Fruit fly (Drosophila melanogaster) whole organism, prepupa: Measurements from ENCODE around the gene CG4020.

Experiments used
- Blimp-1 ChIP-seq: fragments of 200-800 bp; sonication (Bioruptor generic); optimal IDR thresholded peaks from 3 replicates; lab custom pipeline; 2017; ENCODE audit warnings: missing biosample characterization, missing genetic modification characterization, mild to moderate bottlenecking, moderate library complexity, missing genetic modification reagents
- CG10631 ChIP-seq: fragments of 200-800 bp; sonication (Bioruptor generic); optimal IDR thresholded peaks from 2 replicates; lab custom pipeline; 2016; ENCODE audit warnings: missing biosample characterization, missing genetic modification characterization
- CG10669 ChIP-seq: fragments of 200-800 bp; sonication (Bioruptor generic); optimal IDR thresholded peaks from 3 replicates; lab custom pipeline; 2018; ENCODE audit warnings: missing biosample characterization, mild to moderate bottlenecking, missing genetic modification characterization, moderate library complexity
- CG11294 ChIP-seq: fragments of 200-800 bp; sonication (Bioruptor generic); IDR thresholded peaks from 2 replicates; pipeline ENCODE4 v1.3.6; 2022; ENCODE audit warnings: missing biosample characterization, missing genetic modification characterization
- CG11902 ChIP-seq: fragments of 200-800 bp; sonication (Bioruptor generic); optimal IDR thresholded peaks from 3 replicates; lab custom pipeline; 2016; ENCODE audit warnings: missing biosample characterization, missing genetic modification characterization
- CG15336 ChIP-seq: fragments of 200-800 bp; sonication (Bioruptor generic); IDR thresholded peaks from 2 replicates; pipeline ENCODE4 v1.3.6; 2022; ENCODE audit warnings: missing biosample characterization, missing genetic modification characterization
- CG16779 ChIP-seq: fragments of 200-800 bp; sonication (Bioruptor generic); optimal IDR thresholded peaks from 3 replicates; lab custom pipeline; 2017; ENCODE audit warnings: missing biosample characterization, mild to moderate bottlenecking, missing genetic modification characterization
- CG3032 ChIP-seq: fragments of 200-800 bp; optimal IDR thresholded peaks from 2 replicates; lab custom pipeline; 2019; ENCODE audit warnings: missing biosample characterization, mild to moderate bottlenecking, missing genetic modification characterization, moderate library complexity
- CG31627 ChIP-seq: fragments of 200-800 bp; sonication (Bioruptor generic); optimal IDR thresholded peaks from 3 replicates; lab custom pipeline; 2016; ENCODE audit warnings: missing biosample characterization, missing genetic modification characterization
- CG32006 ChIP-seq: fragments of 200-800 bp; sonication (Bioruptor generic); optimal IDR thresholded peaks from 3 replicates; lab custom pipeline; 2017; ENCODE audit warnings: missing biosample characterization, mild to moderate bottlenecking, missing genetic modification characterization
- CG34406 ChIP-seq: fragments of 200-800 bp; sonication (Bioruptor generic); optimal IDR thresholded peaks from 3 replicates; lab custom pipeline; 2016; ENCODE audit warnings: missing biosample characterization, missing genetic modification characterization
- CG3919 ChIP-seq: fragments of 200-800 bp; sonication (Bioruptor generic); optimal IDR thresholded peaks from 3 replicates; lab custom pipeline; 2016; ENCODE audit warnings: missing biosample characterization, missing genetic modification characterization
- CG4318 ChIP-seq: fragments of 200-800 bp; sonication (Bioruptor generic); optimal IDR thresholded peaks from 3 replicates; lab custom pipeline; 2017; ENCODE audit warnings: missing biosample characterization, mild to moderate bottlenecking, missing genetic modification characterization
- CG6792 ChIP-seq: fragments of 200-800 bp; sonication (Bioruptor generic); optimal IDR thresholded peaks from 3 replicates; lab custom pipeline; 2016; ENCODE audit warnings: missing biosample characterization, missing genetic modification characterization
- CG6808 ChIP-seq: fragments of 200-800 bp; sonication (Bioruptor generic); optimal IDR thresholded peaks from 3 replicates; lab custom pipeline; 2017; ENCODE audit warnings: missing biosample characterization, missing genetic modification characterization, mild to moderate bottlenecking, moderate library complexity, missing genetic modification reagents
- CG6854 ChIP-seq: fragments of 200-800 bp; sonication (Bioruptor generic); optimal IDR thresholded peaks from 2 replicates; lab custom pipeline; 2017; ENCODE audit warnings: missing biosample characterization, mild to moderate bottlenecking, missing genetic modification characterization
- CG7368 ChIP-seq: fragments of 200-800 bp; sonication (Bioruptor generic); optimal IDR thresholded peaks from 3 replicates; lab custom pipeline; 2016; ENCODE audit warnings: missing biosample characterization, missing genetic modification characterization
- CG8119 ChIP-seq: fragments of 200-800 bp; sonication (Bioruptor generic); IDR thresholded peaks from 3 replicates; pipeline ENCODE4 v1.3.6; 2022; ENCODE audit warnings: missing biosample characterization, missing genetic modification characterization
- CG8319 ChIP-seq: fragments of 200-800 bp; sonication (Bioruptor generic); optimal IDR thresholded peaks from 3 replicates; lab custom pipeline; 2016; ENCODE audit warnings: missing biosample characterization, missing genetic modification characterization
- CG8632 ChIP-seq: fragments of 200-800 bp; sonication (Bioruptor generic); optimal IDR thresholded peaks from 3 replicates; lab custom pipeline; 2016; ENCODE audit warnings: missing biosample characterization, missing genetic modification characterization
- Eip75B ChIP-seq: fragments of 200-800 bp; sonication (Bioruptor generic); optimal IDR thresholded peaks from 3 replicates; lab custom pipeline; 2016; ENCODE audit warnings: missing biosample characterization, missing genetic modification characterization
- Eip78C ChIP-seq: fragments of 200-800 bp; sonication (Bioruptor generic); peaks from one replicate; lab custom pipeline; 2016; ENCODE audit warnings: missing biosample characterization, missing genetic modification characterization
- Eip93F ChIP-seq: fragments of 200-800 bp; sonication (Bioruptor generic); optimal IDR thresholded peaks from 2 replicates; lab custom pipeline; 2016; ENCODE audit warnings: missing biosample characterization, mild to moderate bottlenecking, missing genetic modification characterization
- Ets21C ChIP-seq: fragments of 200-800 bp; sonication (Bioruptor generic); optimal IDR thresholded peaks from 3 replicates; lab custom pipeline; 2016; ENCODE audit warnings: missing biosample characterization, missing genetic modification characterization
- Ets96B ChIP-seq: fragments of 200-800 bp; optimal IDR thresholded peaks from 2 replicates; lab custom pipeline; 2019; ENCODE audit warnings: missing biosample characterization, mild to moderate bottlenecking, missing genetic modification characterization, moderate library complexity
- Gug ChIP-seq: fragments of 200-800 bp; sonication (Bioruptor generic); IDR thresholded peaks from 2 replicates; pipeline ENCODE4 v1.3.6; 2022; ENCODE audit warnings: missing biosample characterization, missing genetic modification characterization
- Hr39 ChIP-seq: fragments of 200-800 bp; sonication (Bioruptor generic); optimal IDR thresholded peaks from 2 replicates; lab custom pipeline; 2016; ENCODE audit warnings: missing biosample characterization, missing genetic modification characterization
- Met ChIP-seq: fragments of 200-800 bp; sonication (Bioruptor generic); optimal IDR thresholded peaks from 3 replicates; lab custom pipeline; 2016; ENCODE audit warnings: missing biosample characterization, missing genetic modification characterization
- OdsH ChIP-seq: fragments of 200-800 bp; sonication (Bioruptor generic); optimal IDR thresholded peaks from 3 replicates; lab custom pipeline; 2016; ENCODE audit warnings: missing biosample characterization, missing genetic modification characterization
- Smox ChIP-seq: fragments of 200-800 bp; sonication (Bioruptor generic); optimal IDR thresholded peaks from 3 replicates; lab custom pipeline; 2016; ENCODE audit warnings: missing biosample characterization, missing genetic modification characterization
- Sox102F ChIP-seq: fragments of 200-800 bp; sonication (Bioruptor generic); optimal IDR thresholded peaks from 2 replicates; lab custom pipeline; 2016; ENCODE audit warnings: missing biosample characterization, mild to moderate bottlenecking, missing genetic modification characterization
- Sox15 ChIP-seq: fragments of 200-800 bp; sonication (Bioruptor generic); optimal IDR thresholded peaks from 3 replicates; lab custom pipeline; 2016; ENCODE audit warnings: missing biosample characterization, missing genetic modification characterization
- achi ChIP-seq: fragments of 200-800 bp; sonication (Bioruptor generic); optimal IDR thresholded peaks from 3 replicates; lab custom pipeline; 2016; ENCODE audit warnings: missing biosample characterization, missing genetic modification characterization
- acj6 ChIP-seq: fragments of 200-800 bp; sonication (Bioruptor generic); optimal IDR thresholded peaks from 3 replicates; lab custom pipeline; 2016; ENCODE audit warnings: missing biosample characterization, missing genetic modification characterization
- cyc ChIP-seq: fragments of 200-800 bp; sonication (Bioruptor generic); optimal IDR thresholded peaks from 3 replicates; lab custom pipeline; 2016; ENCODE audit warnings: missing biosample characterization, missing genetic modification characterization
- dac ChIP-seq: fragments of 200-800 bp; sonication (Bioruptor generic); optimal IDR thresholded peaks from 2 replicates; lab custom pipeline; 2017; ENCODE audit warnings: missing biosample characterization, mild to moderate bottlenecking, missing genetic modification characterization
- dsx ChIP-seq: fragments of 200-800 bp; optimal IDR thresholded peaks from 3 replicates; lab custom pipeline; 2019; ENCODE audit warnings: missing biosample characterization, mild to moderate bottlenecking, missing genetic modification characterization, moderate library complexity; ENCODE audit not compliant: poor library complexity, severe bottlenecking
- eg ChIP-seq: fragments of 200-800 bp; sonication (Bioruptor generic); IDR thresholded peaks from 3 replicates; pipeline ENCODE4 v1.3.6; 2022; ENCODE audit warnings: missing biosample characterization, missing genetic modification characterization
- fd85E ChIP-seq: fragments of 200-800 bp; sonication (Bioruptor generic); optimal IDR thresholded peaks from 3 replicates; lab custom pipeline; 2016; ENCODE audit warnings: missing biosample characterization, missing genetic modification characterization
- fkh ChIP-seq: fragments of 200-800 bp; sonication (Bioruptor generic); optimal IDR thresholded peaks from 3 replicates; lab custom pipeline; 2017; ENCODE audit warnings: missing biosample characterization, mild to moderate bottlenecking, missing genetic modification characterization, moderate library complexity
- lz ChIP-seq: fragments of 200-800 bp; sonication (Bioruptor generic); optimal IDR thresholded peaks from 3 replicates; lab custom pipeline; 2016; ENCODE audit warnings: missing biosample characterization, missing genetic modification characterization
- pdm3 ChIP-seq: fragments of 200-800 bp; sonication (Bioruptor generic); optimal IDR thresholded peaks from 3 replicates; lab custom pipeline; 2016; ENCODE audit warnings: missing biosample characterization, missing genetic modification characterization
- salr ChIP-seq, 2 experiments: fragments of 200-800 bp; sonication (Bioruptor generic); optimal IDR thresholded peaks; 3 replicates each; lab custom pipeline; 2016 to 2018; ENCODE audit warnings: missing biosample characterization in 2 of 2, missing genetic modification characterization in 2 of 2, mild to moderate bottlenecking in 1 of 2
- spab ChIP-seq: fragments of 200-800 bp; sonication (Bioruptor generic); optimal IDR thresholded peaks from 2 replicates; lab custom pipeline; 2017; ENCODE audit warnings: missing biosample characterization, mild to moderate bottlenecking, missing genetic modification characterization, missing genetic modification reagents
- ss ChIP-seq, 2 experiments: fragments of 200-800 bp; sonication (Bioruptor generic); optimal IDR thresholded peaks; 2 replicates in 1 of 2; 3 replicates in 1 of 2; lab custom pipeline; 2017 to 2018; ENCODE audit warnings: mild to moderate bottlenecking in 2 of 2, missing biosample characterization in 2 of 2, missing genetic modification characterization in 2 of 2, moderate library complexity in 1 of 2
- svp ChIP-seq: fragments of 200-800 bp; sonication (Bioruptor generic); peaks from one replicate; lab custom pipeline; 2016; ENCODE audit warnings: missing biosample characterization, missing genetic modification characterization
- topi ChIP-seq: fragments of 200-800 bp; sonication (Bioruptor generic); optimal IDR thresholded peaks from 3 replicates; lab custom pipeline; 2016; ENCODE audit warnings: missing biosample characterization, missing genetic modification characterization

CG4020 gene

DNA sequence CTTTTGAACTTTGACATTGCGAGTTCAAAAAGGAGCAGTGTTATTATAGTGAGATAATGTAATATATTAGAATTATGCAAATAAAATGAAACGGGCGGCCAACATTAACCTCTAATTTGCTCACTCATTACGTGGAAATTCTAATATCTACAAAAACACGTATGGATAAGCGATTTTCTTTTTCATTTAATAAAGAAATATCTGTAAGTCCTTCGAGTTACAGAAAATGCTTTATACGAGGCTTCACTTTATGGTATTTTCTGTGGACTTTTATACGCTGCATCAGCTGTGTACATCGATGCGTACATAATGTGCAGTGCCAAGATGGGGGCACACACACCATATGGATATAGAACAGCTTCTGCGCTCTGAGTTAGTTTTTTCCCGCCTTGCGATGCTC, 19.6 kb upstream of the CG4020 start:
- TF ChIP-seq Eip78C (GFP tag; lab: Kevin White, UChicago), result peak; percentile 51
- no peak for TF ChIP-seq svp (GFP tag; lab: Kevin White, UChicago)
- peak; percentile 14 for TF ChIP-seq Met
- peak; percentile 21 for TF ChIP-seq pdm3 (GFP tag; lab: Kevin White, UChicago)
- TF ChIP-seq CG8632, result no peak
- peak; percentile 24 for TF ChIP-seq Ets96B (tag; lab: Kevin White, UChicago)
- TF ChIP-seq ss (GFP tag; optimal IDR thresholded peaks at IDR 0.05; lab: Kevin White, UChicago), result peak in 1 of 2 experiments; percentile 23
- TF ChIP-seq CG10669 (GFP tag; lab: Kevin White, UChicago), result peak; percentile 8

DNA sequence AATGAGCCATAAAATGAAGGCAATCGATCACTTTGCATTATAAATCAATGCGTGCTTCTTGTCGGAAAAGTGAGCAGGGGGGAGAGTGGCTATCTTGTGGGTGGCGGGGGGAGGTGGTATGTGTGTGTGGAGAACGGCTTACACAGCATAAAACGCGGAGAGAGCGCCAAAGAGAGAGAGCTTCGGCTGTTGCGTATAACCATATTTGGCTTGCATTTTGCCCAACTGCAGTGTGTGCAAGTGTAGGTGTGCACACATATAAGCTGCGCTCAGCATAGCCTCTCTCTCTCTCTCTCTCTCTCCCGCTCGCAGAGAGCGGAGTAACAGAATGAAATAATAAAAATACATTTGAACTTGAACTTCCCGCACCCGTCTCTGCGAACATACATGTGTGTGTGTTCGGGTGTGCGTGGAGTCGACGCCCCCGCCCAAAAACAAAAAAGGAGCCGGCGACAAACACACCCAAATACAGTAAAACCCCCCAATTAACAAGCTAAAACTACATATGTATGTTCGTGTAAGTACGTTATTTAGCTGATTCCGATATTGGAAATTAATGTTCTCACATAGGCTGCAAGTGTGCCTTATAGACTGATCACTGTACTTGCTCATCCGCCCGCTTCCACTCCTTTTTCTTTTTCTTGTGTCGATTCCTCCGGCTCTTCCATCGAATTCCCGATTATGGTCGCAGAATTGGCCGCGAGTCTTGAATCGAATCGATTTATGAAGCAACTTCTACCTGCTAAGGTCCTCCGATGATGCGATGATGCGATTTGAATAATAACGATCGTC, 18.6 kb upstream of the CG4020 start:
- TF ChIP-seq CG8632 (peak; percentile 77), CG15336 (GFP tag; lab: Robert Waterston, UW) (peak; percentile 51; the same call in 1 of the 2 replicates), CG8119 (GFP tag; lab: Robert Waterston, UW) (peak; percentile 67; the same call in 2 of the 3 replicates), Eip75B (GFP tag; lab: Kevin White, UChicago) (peak; percentile 89), CG31627 (GFP tag; lab: Kevin White, UChicago) (peak; percentile 90), lz (GFP tag; lab: Kevin White, UChicago) (peak; percentile 91), Ets21C (peak; percentile 83), CG3032 (tag; lab: Kevin White, UChicago) (peak; percentile 73), Smox (GFP tag; lab: Kevin White, UChicago) (peak; percentile 88), Sox102F (GFP tag; lab: Kevin White, UChicago) (peak; percentile 89), fd85E (peak; percentile 34), CG3919 (GFP tag; lab: Kevin White, UChicago) (peak; percentile 89), CG11294 (0 out of 2 replicates have a peak, but pooled peaks have one; percentile 12), CG11902 (peak; percentile 78), CG7368 (peak; percentile 87), Gug (peak; percentile 59), CG10669 (GFP tag; lab: Kevin White, UChicago) (peak; percentile 78), Eip93F (peak; percentile 42), spab (GFP tag; lab: Kevin White, UChicago) (peak; percentile 76), eg (GFP tag; lab: Robert Waterston, UW) (peak; percentile 69), pdm3 (GFP tag; lab: Kevin White, UChicago) (peak; percentile 84), CG6792 (GFP tag; lab: Kevin White, UChicago) (peak; percentile 86), salr (GFP tag; optimal IDR thresholded peaks at IDR 0.05; lab: Kevin White, UChicago) (peak; percentile 15 to 72), Blimp-1 (GFP tag; lab: Kevin White, UChicago) (no peak), CG6808 (GFP tag; lab: Kevin White, UChicago) (peak; percentile 75), CG10631 (GFP tag; lab: Kevin White, UChicago) (peak; percentile 83), Ets96B (tag; lab: Kevin White, UChicago) (peak; percentile 82), acj6 (GFP tag; lab: Kevin White, UChicago) (peak; percentile 85), CG6854 (peak; percentile 78), OdsH (GFP tag; lab: Kevin White, UChicago) (peak; percentile 82), dsx (peak; percentile 82), CG8319 (GFP tag; lab: Kevin White, UChicago) (peak; percentile 66), dac (GFP tag; lab: Kevin White, UChicago) (no peak), Hr39 (GFP tag; lab: Kevin White, UChicago) (peak; percentile 91), topi (peak; percentile 91), Sox15 (GFP tag; lab: Kevin White, UChicago) (peak; percentile 68), ss (GFP tag; optimal IDR thresholded peaks at IDR 0.05; lab: Kevin White, UChicago) (peak; percentile 77 to 82), svp (GFP tag; lab: Kevin White, UChicago) (peak; percentile 95), CG4318 (GFP tag; lab: Kevin White, UChicago) (no peak), fkh (no peak), CG16779 (tag; lab: Kevin White, UChicago) (peak; percentile 64), CG32006 (GFP tag; lab: Kevin White, UChicago) (peak; percentile 69), cyc (GFP tag; lab: Kevin White, UChicago) (peak; percentile 90), CG34406 (peak; percentile 83), Met (peak; percentile 93), achi (GFP tag; lab: Kevin White, UChicago) (peak; percentile 85)
